Worm (Caenorhabditis elegans): ENCODE results near the gene C56C10.7.

DNA sequence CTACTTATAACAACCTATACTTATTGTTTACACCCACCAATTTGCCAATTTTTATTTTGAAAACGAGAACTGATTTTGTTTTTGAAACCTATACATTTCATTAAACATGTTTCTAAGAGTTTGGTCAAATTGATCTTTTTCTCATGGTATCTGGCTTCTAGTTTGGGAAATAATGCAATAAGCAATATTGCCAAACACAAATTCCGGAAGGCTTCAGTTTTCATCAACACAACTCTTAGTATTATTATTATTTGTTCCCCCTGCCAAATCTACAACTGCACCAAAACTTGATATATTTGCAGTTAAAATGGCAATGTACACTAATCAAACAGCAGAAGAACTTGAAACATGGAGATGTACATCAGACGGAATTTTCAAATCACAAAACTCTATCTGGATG lies 18.7 kb downstream of the C56C10.7 start, which contains the start of gene sra-27:
- TF ChIP-seq ces-1 (GFP tag; optimal IDR thresholded peaks at IDR 0.05) (no peak), nhr-28 (tag; optimal IDR thresholded peaks at IDR 0.05) (no peak), elt-1 (tag; optimal IDR thresholded peaks at IDR 0.05; ENCODE audit: borderline replicate concordance, insufficient read depth) (no peak), pha-4 (tag; optimal IDR thresholded peaks at IDR 0.05) (no peak), ceh-43 (GFP tag; optimal IDR thresholded peaks at IDR 0.05) (no peak), elt-3 (tag; optimal IDR thresholded peaks at IDR 0.05) (no peak), lin-13 (tag; optimal IDR thresholded peaks at IDR 0.05) (no peak), nhr-237 (tag; optimal IDR thresholded peaks at IDR 0.05) (no peak)

All from whole organism, mixed stage, embryonic.